Worm (Caenorhabditis elegans) whole organism, midembryonic: Measurements from ENCODE around the gene bath-28.

Experiments
- T22C8.4 ChIP-seq: fragments of 200-800 bp; sonication (Bioruptor generic); IDR thresholded peaks from 2 replicates; pipeline ENCODE4 v1.3.6; 2022; ENCODE audit warnings: missing genetic modification characterization, missing compliant biosample characterization
- cog-1 ChIP-seq: sonication (generic microtip); optimal IDR thresholded peaks from 2 replicates; lab custom pipeline; 2016; ENCODE audit warnings: missing genetic modification characterization, missing compliant biosample characterization
- ztf-23 ChIP-seq: fragments of 200-800 bp; sonication (Bioruptor generic); IDR thresholded peaks from 2 replicates; pipeline ENCODE4 v1.3.6; 2022; ENCODE audit warnings: missing genetic modification reagents, missing genetic modification characterization, missing compliant biosample characterization
- ztf-29 ChIP-seq: fragments of 200-800 bp; sonication (Bioruptor generic); IDR thresholded peaks from 2 replicates; pipeline ENCODE4 v1.3.6; 2022; ENCODE audit warnings: missing genetic modification reagents, missing genetic modification characterization, missing compliant biosample characterization

- TF ChIP-seq ztf-23 (GFP tag; lab: Robert Waterston, UW), result no peak
- no peak for TF ChIP-seq T22C8.4
- no peak for TF ChIP-seq cog-1 (tag; lab: Kevin White, UChicago)
- TF ChIP-seq ztf-29 (GFP tag; lab: Robert Waterston, UW), result no peak
Observed at ce11 chrII:3322257-3322656, 22.5 kb downstream of the bath-28 start, which contains the start of gene Y46D2A.1.
